Fruit fly (Drosophila melanogaster) whole organism, embryonic: ENCODE results near the gene CG15890.

Experiments used
- ATbp ChIP-seq: fragments of 200-800 bp; sonication (Bioruptor generic); optimal IDR thresholded peaks from 2 replicates; lab custom pipeline; 2017; ENCODE audit warnings: missing biosample characterization, mild to moderate bottlenecking, missing genetic modification characterization, missing genetic modification reagents
- Asciz ChIP-seq: fragments of 200-800 bp; sonication (Bioruptor generic); optimal IDR thresholded peaks from 2 replicates; lab custom pipeline; 2017; ENCODE audit warnings: missing biosample characterization, mild to moderate bottlenecking, missing genetic modification characterization, missing genetic modification reagents
- Atf6 ChIP-seq: fragments of 200-800 bp; sonication (Bioruptor generic); IDR thresholded peaks from 2 replicates; pipeline ENCODE4 v1.3.6; 2022; ENCODE audit warnings: missing biosample characterization, missing genetic modification characterization
- CG10979 ChIP-seq: fragments of 200-800 bp; sonication (Bioruptor generic); optimal IDR thresholded peaks from 2 replicates; lab custom pipeline; 2018; ENCODE audit warnings: missing biosample characterization, mild to moderate bottlenecking, missing genetic modification characterization, moderate library complexity
- CG11093 ChIP-seq: fragments of 200-800 bp; sonication (Bioruptor generic); IDR thresholded peaks from 3 replicates; pipeline ENCODE4 v1.3.6; 2022; ENCODE audit warnings: missing biosample characterization, missing genetic modification characterization
- CG12942 ChIP-seq: fragments of 200-800 bp; sonication (Bioruptor generic); optimal IDR thresholded peaks from 3 replicates; lab custom pipeline; 2016; ENCODE audit warnings: missing biosample characterization, missing genetic modification characterization
- CG13424 ChIP-seq: fragments of 200-800 bp; sonication (Bioruptor generic); optimal IDR thresholded peaks from 2 replicates; lab custom pipeline; 2019; ENCODE audit warnings: missing biosample characterization, mild to moderate bottlenecking, missing genetic modification characterization, moderate library complexity
- CG13775 ChIP-seq: fragments of 200-800 bp; sonication (Bioruptor generic); optimal IDR thresholded peaks from 3 replicates; lab custom pipeline; 2017; ENCODE audit warnings: missing biosample characterization, mild to moderate bottlenecking, missing genetic modification characterization
- CG15011 ChIP-seq: fragments of 200-800 bp; sonication (Bioruptor generic); optimal IDR thresholded peaks from 3 replicates; lab custom pipeline; 2018; ENCODE audit warnings: missing biosample characterization, mild to moderate bottlenecking, missing genetic modification characterization
- CG16779 ChIP-seq: fragments of 200-800 bp; sonication (Bioruptor generic); IDR thresholded peaks from 2 replicates; pipeline ENCODE4 v1.3.6; 2022; ENCODE audit warnings: missing biosample characterization, missing genetic modification characterization
- CG17359 ChIP-seq: fragments of 200-800 bp; sonication (Bioruptor generic); optimal IDR thresholded peaks from 3 replicates; lab custom pipeline; 2018; ENCODE audit warnings: missing biosample characterization, mild to moderate bottlenecking, missing genetic modification characterization, moderate library complexity
- CG1832 ChIP-seq: fragments of 200-800 bp; sonication (Bioruptor generic); optimal IDR thresholded peaks from 2 replicates; lab custom pipeline; 2017; ENCODE audit warnings: missing biosample characterization, mild to moderate bottlenecking, missing genetic modification characterization, inconsistent platforms
- CG30020 ChIP-seq: fragments of 200-800 bp; optimal IDR thresholded peaks from 2 replicates; lab custom pipeline; 2019; ENCODE audit warnings: missing biosample characterization, mild to moderate bottlenecking, missing genetic modification characterization, moderate library complexity
- CG3281 ChIP-seq: fragments of 200-800 bp; sonication (Bioruptor generic); optimal IDR thresholded peaks from 3 replicates; lab custom pipeline; 2017; ENCODE audit warnings: missing biosample characterization, mild to moderate bottlenecking, missing genetic modification characterization
- CG3407 ChIP-seq: fragments of 200-800 bp; sonication (Bioruptor generic); optimal IDR thresholded peaks from 2 replicates; lab custom pipeline; 2018; ENCODE audit warnings: missing biosample characterization, mild to moderate bottlenecking, missing genetic modification characterization
- CG5180 ChIP-seq: fragments of 200-800 bp; sonication (Bioruptor generic); optimal IDR thresholded peaks from 3 replicates; lab custom pipeline; 2017; ENCODE audit warnings: missing biosample characterization, missing genetic modification characterization, mild to moderate bottlenecking, moderate library complexity, missing genetic modification reagents
- CG6272 ChIP-seq: fragments of 200-800 bp; sonication (Bioruptor generic); IDR thresholded peaks from 2 replicates; pipeline ENCODE4 v1.3.6; 2022; ENCODE audit warnings: missing biosample characterization, missing genetic modification characterization
- Dbx ChIP-seq: fragments of 200-800 bp; sonication (Bioruptor generic); IDR thresholded peaks from 3 replicates; pipeline ENCODE4 v1.3.6; 2022; ENCODE audit warnings: missing biosample characterization, missing genetic modification characterization
- Doc2 ChIP-seq: fragments of 200-800 bp; sonication (Bioruptor generic); IDR thresholded peaks from 2 replicates; pipeline ENCODE4 v1.3.6; 2022; ENCODE audit warnings: missing biosample characterization, missing genetic modification characterization
- Drgx ChIP-seq: fragments of 200-800 bp; sonication (Bioruptor generic); IDR thresholded peaks from 2 replicates; pipeline ENCODE4 v1.3.6; 2022; ENCODE audit warnings: missing biosample characterization, missing genetic modification characterization
- Fer1 ChIP-seq: fragments of 200-800 bp; sonication (Bioruptor generic); optimal IDR thresholded peaks from 2 replicates; lab custom pipeline; 2017; ENCODE audit warnings: missing biosample characterization, mild to moderate bottlenecking, missing genetic modification characterization
- HHEX ChIP-seq: fragments of 200-800 bp; sonication (Bioruptor generic); optimal IDR thresholded peaks from 3 replicates; lab custom pipeline; 2017; ENCODE audit warnings: missing biosample characterization, mild to moderate bottlenecking, missing genetic modification characterization, missing genetic modification reagents
- HLH3B ChIP-seq: fragments of 200-800 bp; sonication (Bioruptor generic); IDR thresholded peaks from 2 replicates; pipeline ENCODE4 v1.3.6; 2022; ENCODE audit warnings: missing biosample characterization, missing genetic modification characterization
- HLHmδ ChIP-seq: fragments of 200-800 bp; sonication (Bioruptor generic); optimal IDR thresholded peaks from 2 replicates; lab custom pipeline; 2018; ENCODE audit warnings: missing biosample characterization, mild to moderate bottlenecking, missing genetic modification characterization, moderate library complexity
- HmgZ ChIP-seq: fragments of 200-800 bp; sonication (Bioruptor generic); optimal IDR thresholded peaks from 2 replicates; lab custom pipeline; 2018; ENCODE audit warnings: missing biosample characterization, mild to moderate bottlenecking, missing genetic modification characterization
- Hmr ChIP-seq: fragments of 200-800 bp; sonication (Bioruptor generic); optimal IDR thresholded peaks from 3 replicates; lab custom pipeline; 2017; ENCODE audit warnings: mild to moderate bottlenecking, missing biosample characterization, missing genetic modification reagents, missing genetic modification characterization
- Lhr ChIP-seq: fragments of 200-800 bp; sonication (Bioruptor generic); optimal IDR thresholded peaks from 3 replicates; lab custom pipeline; 2017; ENCODE audit warnings: mild to moderate bottlenecking, missing biosample characterization, missing genetic modification reagents, missing genetic modification characterization
- Mes4 ChIP-seq: fragments of 200-800 bp; sonication (Bioruptor generic); optimal IDR thresholded peaks from 2 replicates; lab custom pipeline; 2016; ENCODE audit warnings: missing biosample characterization, missing genetic modification characterization
- Mrtf ChIP-seq: fragments of 200-800 bp; sonication (Bioruptor generic); IDR thresholded peaks from 3 replicates; pipeline ENCODE4 v1.3.6; 2022; ENCODE audit warnings: missing biosample characterization, missing genetic modification characterization
- NfI ChIP-seq: fragments of 200-800 bp; sonication (Bioruptor generic); optimal IDR thresholded peaks from 3 replicates; lab custom pipeline; 2018; ENCODE audit warnings: missing biosample characterization, mild to moderate bottlenecking, missing genetic modification characterization, moderate library complexity
- Ssrp ChIP-seq: fragments of 200-800 bp; sonication (Bioruptor generic); optimal IDR thresholded peaks from 2 replicates; lab custom pipeline; 2018; ENCODE audit warnings: missing biosample characterization, mild to moderate bottlenecking, missing genetic modification characterization, moderate library complexity
- Xrp1 ChIP-seq: fragments of 200-800 bp; sonication (Bioruptor generic); IDR thresholded peaks from 2 replicates; pipeline ENCODE4 v1.3.6; 2022; ENCODE audit warnings: missing biosample characterization, missing genetic modification characterization
- ac ChIP-seq: fragments of 200-800 bp; sonication (Bioruptor generic); optimal IDR thresholded peaks from 3 replicates; lab custom pipeline; 2017; ENCODE audit warnings: missing biosample characterization, mild to moderate bottlenecking, missing genetic modification characterization
- amos ChIP-seq: fragments of 200-800 bp; sonication (Bioruptor generic); IDR thresholded peaks from 2 replicates; pipeline ENCODE4 v1.3.6; 2022; ENCODE audit warnings: missing biosample characterization, missing genetic modification characterization; ENCODE audit not compliant: partially characterized antibody
- aop ChIP-seq: fragments of 200-800 bp; sonication (Bioruptor generic); IDR thresholded peaks from 2 replicates; pipeline ENCODE4 v1.3.6; 2022; ENCODE audit warnings: missing biosample characterization, missing genetic modification characterization
- chif ChIP-seq, 2 experiments: fragments of 200-800 bp; sonication (Bioruptor generic); optimal IDR thresholded peaks; 3 replicates each; lab custom pipeline; 2016; ENCODE audit warnings: missing biosample characterization in 2 of 2, missing genetic modification characterization in 2 of 2
- chn ChIP-seq: fragments of 200-800 bp; sonication (Bioruptor generic); optimal IDR thresholded peaks from 2 replicates; lab custom pipeline; 2016; ENCODE audit warnings: missing biosample characterization, missing genetic modification characterization
- ci ChIP-seq: fragments of 200-800 bp; sonication (Bioruptor generic); IDR thresholded peaks from 3 replicates; pipeline ENCODE4 v1.3.6; 2022; ENCODE audit warnings: missing biosample characterization, missing genetic modification characterization
- en ChIP-seq: fragments of 200-800 bp; sonication (Bioruptor generic); optimal IDR thresholded peaks from 2 replicates; lab custom pipeline; 2016; ENCODE audit warnings: missing biosample characterization, missing genetic modification characterization
- fd96Cb ChIP-seq: fragments of 200-800 bp; sonication (Bioruptor generic); optimal IDR thresholded peaks from 2 replicates; lab custom pipeline; 2018; ENCODE audit warnings: missing biosample characterization, mild to moderate bottlenecking, missing genetic modification characterization, moderate library complexity
- grau ChIP-seq: fragments of 200-800 bp; optimal IDR thresholded peaks from 3 replicates; lab custom pipeline; 2019; ENCODE audit warnings: missing biosample characterization, mild to moderate bottlenecking, missing genetic modification characterization, moderate library complexity
- gro ChIP-seq: fragments of 200-800 bp; sonication (Bioruptor generic); optimal IDR thresholded peaks from 2 replicates; lab custom pipeline; 2016; ENCODE audit warnings: missing biosample characterization, missing genetic modification characterization
- ham ChIP-seq: fragments of 200-800 bp; sonication (Bioruptor generic); IDR thresholded peaks from 2 replicates; pipeline ENCODE4 v1.3.6; 2022; ENCODE audit warnings: missing biosample characterization, missing genetic modification characterization
- jing ChIP-seq: fragments of 200-800 bp; sonication (Bioruptor generic); optimal IDR thresholded peaks from 2 replicates; lab custom pipeline; 2018; ENCODE audit warnings: missing biosample characterization, mild to moderate bottlenecking, missing genetic modification characterization
- sens ChIP-seq: fragments of 200-800 bp; sonication (Bioruptor generic); peaks from one replicate; lab custom pipeline; 2016; ENCODE audit warnings: missing biosample characterization, missing genetic modification characterization
- seq ChIP-seq: fragments of 200-800 bp; sonication (Bioruptor generic); IDR thresholded peaks from 2 replicates; pipeline ENCODE4 v1.3.6; 2022; ENCODE audit warnings: missing biosample characterization, missing genetic modification characterization
- sim ChIP-seq: fragments of 200-800 bp; sonication (Bioruptor generic); IDR thresholded peaks from 2 replicates; pipeline ENCODE4 v1.3.6; 2022; ENCODE audit warnings: missing biosample characterization, missing genetic modification characterization
- sob ChIP-seq: fragments of 200-800 bp; sonication (Bioruptor generic); IDR thresholded peaks from 2 replicates; pipeline ENCODE4 v1.3.6; 2022; ENCODE audit warnings: missing biosample characterization, missing genetic modification characterization
- sr ChIP-seq: fragments of 200-800 bp; sonication (Bioruptor generic); IDR thresholded peaks from 3 replicates; pipeline ENCODE4 v1.3.6; 2022; ENCODE audit warnings: missing biosample characterization, missing genetic modification characterization
- tna ChIP-seq: fragments of 200-800 bp; sonication (Bioruptor generic); IDR thresholded peaks from 2 replicates; pipeline ENCODE4 v1.3.6; 2022; ENCODE audit warnings: missing biosample characterization, missing genetic modification characterization; ENCODE audit not compliant: partially characterized antibody
- twi ChIP-seq: fragments of 200-800 bp; optimal IDR thresholded peaks from 2 replicates; lab custom pipeline; 2019; ENCODE audit warnings: missing biosample characterization, mild to moderate bottlenecking, missing genetic modification characterization, moderate library complexity

The CG15890 gene

DNA sequence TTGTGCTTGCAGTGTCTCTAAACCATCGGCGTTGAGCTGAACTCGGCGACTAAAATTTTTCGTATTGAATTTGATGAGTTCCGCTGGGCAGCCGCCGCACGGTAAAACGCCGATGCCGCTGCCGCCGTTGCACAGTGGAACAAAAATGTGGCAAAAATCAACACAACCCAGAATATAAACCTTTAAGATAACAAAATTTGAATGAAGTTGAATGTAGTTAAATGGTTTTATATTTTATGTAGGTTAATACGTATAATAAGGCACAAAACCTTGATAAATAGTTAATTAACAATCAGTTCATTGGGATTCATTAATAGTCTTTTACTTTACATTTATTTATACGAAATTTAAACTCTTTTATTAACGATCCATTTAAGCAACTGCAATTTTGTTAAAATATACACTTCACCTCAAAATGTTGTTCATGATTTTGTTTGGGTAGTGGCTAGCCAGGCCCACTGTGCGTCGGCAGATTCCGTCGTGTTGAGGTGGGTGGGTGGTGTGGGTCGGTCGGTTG is at the start of gene CG15890 (continued):
- TF ChIP-seq ATbp (GFP tag; lab: Kevin White, UChicago), result peak; percentile 64
- peak; percentile 61 for TF ChIP-seq fd96Cb (tag; lab: Kevin White, UChicago)
- TF ChIP-seq Mrtf (GFP tag; lab: Robert Waterston, UW), result no peak
- peak; percentile 66 for TF ChIP-seq CG10979
- TF ChIP-seq sim (GFP tag; lab: Robert Waterston, UW), result no peak
- no peak for TF ChIP-seq HmgZ (tag; lab: Kevin White, UChicago)
- TF ChIP-seq HHEX, result peak; percentile 69
- TF ChIP-seq ham (GFP tag; lab: Robert Waterston, UW), result no peak
- no peak for TF ChIP-seq ci (GFP tag; lab: Robert Waterston, UW)
- TF ChIP-seq twi (tag; lab: Kevin White, UChicago), result peak; percentile 23
- no peak for TF ChIP-seq amos
- TF ChIP-seq ac (GFP tag; lab: Kevin White, UChicago), result no peak
- TF ChIP-seq CG11093, result no peak
- TF ChIP-seq Asciz (GFP tag; lab: Kevin White, UChicago), result peak; percentile 40
- no peak for TF ChIP-seq Drgx (GFP tag; lab: Robert Waterston, UW)
- TF ChIP-seq jing (GFP tag; lab: Kevin White, UChicago), result peak; percentile 44
- peak; percentile 87 for TF ChIP-seq sens (GFP tag; lab: Kevin White, UChicago)
- peak; percentile 28 to 38 for TF ChIP-seq chif (GFP tag; optimal IDR thresholded peaks at IDR 0.05; lab: Kevin White, UChicago)
- TF ChIP-seq CG17359 (tag; lab: Kevin White, UChicago), result peak; percentile 53
- peak; percentile 10 for TF ChIP-seq CG12942 (GFP tag; lab: Kevin White, UChicago)
- no peak for TF ChIP-seq CG1832 (GFP tag; lab: Kevin White, UChicago)
- no peak for TF ChIP-seq HLHmδ (GFP tag; lab: Kevin White, UChicago)
- TF ChIP-seq aop (GFP tag; lab: Robert Waterston, UW), result no peak
- TF ChIP-seq Xrp1 (GFP tag; lab: Robert Waterston, UW), result peak; percentile 36; the same call in 1 of the 2 replicates
- TF ChIP-seq Mes4 (GFP tag; lab: Kevin White, UChicago), result peak; percentile 46
- TF ChIP-seq Fer1 (GFP tag; lab: Kevin White, UChicago), result peak; percentile 57
- TF ChIP-seq CG5180 (GFP tag; lab: Kevin White, UChicago), result peak; percentile 26
- TF ChIP-seq en (GFP tag; lab: Kevin White, UChicago), result no peak
- TF ChIP-seq CG16779, result no peak
- no peak for TF ChIP-seq HLH3B (GFP tag; lab: Robert Waterston, UW)
- peak; percentile 66 for TF ChIP-seq Ssrp (tag; lab: Kevin White, UChicago)
- TF ChIP-seq gro (GFP tag; lab: Kevin White, UChicago), result no peak
- peak; percentile 72 for TF ChIP-seq CG13424 (tag; lab: Kevin White, UChicago)
- TF ChIP-seq CG15011, result peak; percentile 47
- TF ChIP-seq sr (GFP tag; lab: Robert Waterston, UW), result no peak
- no peak for TF ChIP-seq tna
- peak; percentile 71 for TF ChIP-seq CG3281
- 0 out of 2 replicates have a peak, but pooled peaks have one; percentile 31 for TF ChIP-seq seq (GFP tag; lab: Robert Waterston, UW)
- no peak for TF ChIP-seq CG3407 (GFP tag; lab: Kevin White, UChicago)
- peak; percentile 0 for TF ChIP-seq NfI
- TF ChIP-seq Hmr (GFP tag; lab: Kevin White, UChicago), result peak; percentile 58
- no peak for TF ChIP-seq CG6272 (GFP tag; lab: Robert Waterston, UW)
- peak; percentile 4 for TF ChIP-seq CG30020
- TF ChIP-seq chn (GFP tag; lab: Kevin White, UChicago), result peak; percentile 36
- peak; percentile 25; the same call in 1 of the 2 replicates for TF ChIP-seq sob (GFP tag; lab: Robert Waterston, UW)
- TF ChIP-seq Atf6 (GFP tag; lab: Robert Waterston, UW), result peak; percentile 57; the same call in 1 of the 2 replicates
- peak; percentile 58 for TF ChIP-seq CG13775 (GFP tag; lab: Kevin White, UChicago)
- peak; percentile 12 for TF ChIP-seq Lhr (GFP tag; lab: Kevin White, UChicago)
- no peak for TF ChIP-seq Dbx
- TF ChIP-seq Doc2, result no peak
- peak; percentile 72 for TF ChIP-seq grau (tag; lab: Kevin White, UChicago)
